Worm (Caenorhabditis elegans) whole organism, L1 larva: ENCODE results near the gene ZK381.8.

Experiments
- Y116A8C.19 ChIP-seq: sonication (generic microtip); optimal IDR thresholded peaks from 2 replicates; lab custom pipeline; 2016; ENCODE audit warnings: missing compliant biosample characterization, missing genetic modification characterization, borderline replicate concordance
- egl-27 ChIP-seq, 2 experiments: fragments of 150-350 bp in 1 of 2; sonication (generic microtip); optimal IDR thresholded peaks; 3 replicates each; lab custom pipeline; 2017 to 2018; ENCODE audit warnings: missing biosample characterization in 2 of 2, missing genetic modification characterization in 2 of 2, missing genetic modification reagents in 2 of 2
- mef-2 ChIP-seq: fragments of 150-350 bp; optimal IDR thresholded peaks from 2 replicates; lab custom pipeline; 2014; ENCODE audit warnings: missing biosample characterization, missing genetic modification characterization
- ztf-11 ChIP-seq, 2 experiments: sonication (generic microtip); optimal IDR thresholded peaks; 2 replicates each; lab custom pipeline; 2016 to 2017; ENCODE audit warnings: missing genetic modification characterization in 2 of 2, missing biosample characterization in 1 of 2, missing compliant biosample characterization in 1 of 2

DNA sequence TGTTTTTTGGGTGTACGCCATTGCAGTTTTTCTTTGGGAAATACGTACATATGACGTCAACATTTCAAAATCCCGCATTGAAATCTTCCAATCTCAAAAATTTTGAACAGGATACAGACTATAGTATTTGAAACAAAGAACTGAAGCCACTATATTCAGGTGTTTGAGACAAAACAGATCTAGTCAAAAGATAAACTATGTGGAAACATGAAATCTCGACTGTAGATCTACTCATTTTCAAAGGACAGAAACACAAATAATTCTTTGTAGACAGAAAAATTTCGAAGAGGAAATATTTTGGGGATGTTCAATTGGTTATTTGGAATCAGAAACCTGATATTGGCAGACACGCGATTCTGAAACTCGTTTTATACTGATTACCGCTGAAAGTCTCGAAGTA lies 44.7 kb downstream of the ZK381.8 start:
- no peak for TF ChIP-seq egl-27 (tag; optimal IDR thresholded peaks at IDR 0.05; lab: Kevin White, UChicago)
- TF ChIP-seq ztf-11 (tag; optimal IDR thresholded peaks at IDR 0.05; lab: Kevin White, UChicago), result no peak
- TF ChIP-seq Y116A8C.19 (tag; lab: Kevin White, UChicago), result no peak
- TF ChIP-seq mef-2, result no peak
